In the genomic region with DNA sequence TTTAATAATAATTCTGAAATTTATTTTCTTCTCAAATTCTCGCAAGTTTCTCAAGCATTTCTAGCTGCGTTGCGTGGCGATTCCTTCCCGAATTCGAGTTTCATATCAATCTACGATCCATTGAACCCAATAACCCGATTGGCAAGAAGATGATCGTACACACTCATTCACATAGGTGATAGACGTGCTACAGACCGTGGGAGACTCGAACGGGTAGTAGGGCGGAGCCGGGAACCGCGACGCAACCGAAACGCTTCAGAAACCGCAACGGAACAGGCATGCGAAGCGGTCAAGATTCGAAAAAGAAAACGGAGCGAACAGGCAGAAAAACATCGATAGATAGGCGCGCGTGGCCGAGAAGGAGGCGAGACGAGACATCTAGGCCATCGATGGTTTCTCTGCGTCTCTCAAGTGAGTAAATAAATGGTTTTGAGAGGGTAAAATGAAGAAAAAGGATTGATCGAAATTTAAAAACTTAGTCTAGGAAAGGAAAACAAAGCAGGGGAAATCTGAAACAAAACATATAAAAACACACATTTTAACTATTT, we compare ENCODE assay signal across 3 worm cellular contexts.
TF ChIP-seq lines count a peak whose summit lies in the region.

madf-11 (minus strand) TSS at position 51 of the 548 bp plus-strand sequence.

TF ChIP-seq in whole organism, L1 larva, 84 proteins besides CTCF, POLR2A, EP300 and RAD21 (continued from another document and continues in another):
- TF ChIP-seq Y116A8C.19 (tag; optimal IDR thresholded peaks at IDR 0.05; lab: Kevin White, UChicago; ENCODE audit: borderline replicate concordance) (no peak), dpl-1 (GFP tag; optimal IDR thresholded peaks at IDR 0.05; lab: Kevin White, UChicago) (peak; percentile 48 to 76 (median 75)), sptf-1 (tag; optimal IDR thresholded peaks at IDR 0.05; lab: Kevin White, UChicago) (no peak), lir-3 (tag; optimal IDR thresholded peaks at IDR 0.05; lab: Kevin White, UChicago; ENCODE audit: poor library complexity) (peak; percentile 78), grh-1 (GFP tag; IDR thresholded peaks at IDR 0.05; lab: Robert Waterston, UW) (no peak), mdl-1 (tag; optimal IDR thresholded peaks at IDR 0.05; lab: Kevin White, UChicago) (peak in 1 of 2 experiments; percentile 70), xbp-1 (tag; optimal IDR thresholded peaks at IDR 0.05; lab: Kevin White, UChicago) (peak; percentile 58), egl-27 (tag; optimal IDR thresholded peaks at IDR 0.05; lab: Kevin White, UChicago) (no peak), unc-62 (GFP tag; optimal IDR thresholded peaks at IDR 0.05; lab: Kevin White, UChicago) (no peak), irx-1 (tag; optimal IDR thresholded peaks at IDR 0.05; lab: Kevin White, UChicago) (peak; percentile 10), nhr-71 (tag; optimal IDR thresholded peaks at IDR 0.05; lab: Kevin White, UChicago) (peak; percentile 76), pag-3 (tag; optimal IDR thresholded peaks at IDR 0.05; lab: Kevin White, UChicago; ENCODE audit: borderline replicate concordance, insufficient read depth) (no peak), nhr-84 (tag; optimal IDR thresholded peaks at IDR 0.05; lab: Kevin White, UChicago) (no peak), mep-1 (tag; optimal IDR thresholded peaks at IDR 0.05; lab: Kevin White, UChicago) (peak; percentile 76), lin-13 (GFP tag; optimal IDR thresholded peaks at IDR 0.05; lab: Kevin White, UChicago) (peak; percentile 62), unc-130 (tag; optimal IDR thresholded peaks at IDR 0.05; lab: Kevin White, UChicago) (peak; percentile 68), alr-1 (tag; optimal IDR thresholded peaks at IDR 0.05; lab: Kevin White, UChicago; ENCODE audit: borderline replicate concordance) (no peak), ceh-8 (GFP tag; optimal IDR thresholded peaks at IDR 0.05; lab: Kevin White, UChicago) (no peak), tbx-2 (tag; optimal IDR thresholded peaks at IDR 0.05; lab: Kevin White, UChicago) (peak; percentile 68), ceh-90 (tag; optimal IDR thresholded peaks at IDR 0.05; lab: Kevin White, UChicago) (peak; percentile 73), C34B4.2 (tag; optimal IDR thresholded peaks at IDR 0.05; lab: Kevin White, UChicago) (no peak), blmp-1 (tag; optimal IDR thresholded peaks at IDR 0.05; lab: Kevin White, UChicago) (peak; percentile 75), vab-15 (tag; optimal IDR thresholded peaks at IDR 0.05; lab: Kevin White, UChicago) (no peak), nhr-12 (tag; optimal IDR thresholded peaks at IDR 0.05; lab: Kevin White, UChicago) (no peak), ces-1 (GFP tag; optimal IDR thresholded peaks at IDR 0.05; lab: Kevin White, UChicago) (no peak), zag-1 (tag; optimal IDR thresholded peaks at IDR 0.05; lab: Kevin White, UChicago) (no peak), hlh-17 (GFP tag; optimal IDR thresholded peaks at IDR 0.05; lab: Kevin White, UChicago; ENCODE audit: borderline replicate concordance) (no peak), ceh-63 (GFP tag; optimal IDR thresholded peaks at IDR 0.05; lab: Kevin White, UChicago) (no peak), lin-14 (GFP tag; optimal IDR thresholded peaks at IDR 0.05; lab: Kevin White, UChicago) (peak; percentile 90), ama-1 (optimal IDR thresholded peaks at IDR 0.05; lab: Kevin White, UChicago) (no peak), sup-37 (GFP tag; optimal IDR thresholded peaks at IDR 0.05; lab: Kevin White, UChicago) (no peak), snpc-4 (tag; optimal IDR thresholded peaks at IDR 0.05; lab: Kevin White, UChicago) (peak; percentile 64), zip-4 (GFP tag; optimal IDR thresholded peaks at IDR 0.05; lab: Kevin White, UChicago) (no peak), ceh-88 (GFP tag; IDR thresholded peaks at IDR 0.05; lab: Robert Waterston, UW) (no peak), elt-2 (tag; optimal IDR thresholded peaks at IDR 0.05; lab: Kevin White, UChicago) (no peak), efl-1 (optimal IDR thresholded peaks at IDR 0.05; lab: Kevin White, UChicago) (peak; percentile 77 to 88), efl-1 (GFP tag; optimal IDR thresholded peaks at IDR 0.05 in 1 of 2; lab: Kevin White, UChicago) (peak; percentile 74 to 97), jun-1 (tag; optimal IDR thresholded peaks at IDR 0.05; lab: Kevin White, UChicago) (no peak), fos-1 (tag; optimal IDR thresholded peaks at IDR 0.05; lab: Kevin White, UChicago) (no peak), lin-15B (tag; optimal IDR thresholded peaks at IDR 0.05; lab: Kevin White, UChicago) (peak; percentile 79), unc-30 (tag; optimal IDR thresholded peaks at IDR 0.05; lab: Kevin White, UChicago) (no peak)

TF ChIP-seq in whole organism, L3 larva, 47 proteins besides CTCF, POLR2A, EP300 and RAD21 (continued from another document):
- TF ChIP-seq ceh-28 (tag; optimal IDR thresholded peaks at IDR 0.05; lab: Kevin White, UChicago) = peak; percentile 84
- no peak for TF ChIP-seq daf-12 (tag; optimal IDR thresholded peaks at IDR 0.05; lab: Kevin White, UChicago)
- TF ChIP-seq nhr-43 (tag; optimal IDR thresholded peaks at IDR 0.05; lab: Kevin White, UChicago; ENCODE audit: poor library complexity, severe bottlenecking) = peak; percentile 60
- no peak for TF ChIP-seq nhr-237 (tag; optimal IDR thresholded peaks at IDR 0.05; lab: Kevin White, UChicago)
- TF ChIP-seq egl-5 (tag; optimal IDR thresholded peaks at IDR 0.05; lab: Kevin White, UChicago) = peak; percentile 76
- no peak for TF ChIP-seq zag-1 (tag; optimal IDR thresholded peaks at IDR 0.05; lab: Kevin White, UChicago)
- peak; percentile 5 for TF ChIP-seq ceh-82 (tag; optimal IDR thresholded peaks at IDR 0.05; lab: Kevin White, UChicago)
- TF ChIP-seq tbx-2 (tag; optimal IDR thresholded peaks at IDR 0.05; lab: Kevin White, UChicago) = no peak
- peak; percentile 54 for TF ChIP-seq jun-1 (tag; optimal IDR thresholded peaks at IDR 0.05; lab: Kevin White, UChicago)
- no peak for TF ChIP-seq ama-1 (optimal IDR thresholded peaks at IDR 0.05; lab: Kevin White, UChicago)
- no peak for TF ChIP-seq nhr-28 (tag; optimal IDR thresholded peaks at IDR 0.05; lab: Kevin White, UChicago)
- TF ChIP-seq snpc-4 (tag; optimal IDR thresholded peaks at IDR 0.05; lab: Kevin White, UChicago) = peak; percentile 76
- TF ChIP-seq fkh-10 (GFP tag; optimal IDR thresholded peaks at IDR 0.05; lab: Kevin White, UChicago) = peak; percentile 38
- peak; percentile 75 for TF ChIP-seq nhr-23 (tag; optimal IDR thresholded peaks at IDR 0.05; lab: Kevin White, UChicago)
- no peak for TF ChIP-seq unc-39 (tag; optimal IDR thresholded peaks at IDR 0.05; lab: Kevin White, UChicago)
- no peak for TF ChIP-seq lsy-12 (tag; optimal IDR thresholded peaks at IDR 0.05; lab: Kevin White, UChicago)
- no peak for TF ChIP-seq fkh-2 (tag; optimal IDR thresholded peaks at IDR 0.05; lab: Kevin White, UChicago)
- TF ChIP-seq nhr-11 (tag; optimal IDR thresholded peaks at IDR 0.05; lab: Kevin White, UChicago) = no peak
- TF ChIP-seq pqm-1 (tag; optimal IDR thresholded peaks at IDR 0.05; lab: Kevin White, UChicago) = peak; percentile 39
- no peak for TF ChIP-seq egl-27 (tag; optimal IDR thresholded peaks at IDR 0.05; lab: Kevin White, UChicago)
- TF ChIP-seq nfya-1 (tag; optimal IDR thresholded peaks at IDR 0.05; lab: Kevin White, UChicago; ENCODE audit: insufficient read depth) = peak; percentile 80
- no peak for TF ChIP-seq ztf-11 (tag; optimal IDR thresholded peaks at IDR 0.05; lab: Kevin White, UChicago)
- TF ChIP-seq mdl-1 (tag; optimal IDR thresholded peaks at IDR 0.05; lab: Kevin White, UChicago) = no peak
- TF ChIP-seq elt-3 (tag; optimal IDR thresholded peaks at IDR 0.05; lab: Kevin White, UChicago) = peak in 1 of 3 experiments; percentile 25
- no peak for TF ChIP-seq unc-62 (GFP tag; optimal IDR thresholded peaks at IDR 0.05; lab: Kevin White, UChicago)
- no peak for TF ChIP-seq mml-1 (tag; optimal IDR thresholded peaks at IDR 0.05; lab: Kevin White, UChicago)
- TF ChIP-seq ceh-9 (tag; optimal IDR thresholded peaks at IDR 0.05; lab: Kevin White, UChicago) = no peak
- peak; percentile 94 for TF ChIP-seq lin-15B (tag; optimal IDR thresholded peaks at IDR 0.05; lab: Kevin White, UChicago)
TF ChIP-seq in whole organism, L3 larva: peak in this region for 18.

TF ChIP-seq in whole organism, young adult, 124 proteins besides CTCF, POLR2A, EP300 and RAD21 (continued from another document and continues in another):
- TF ChIP-seq hrde-1 (tag; optimal IDR thresholded peaks at IDR 0.05; lab: Kevin White, UChicago; ENCODE audit: borderline replicate concordance) = no peak
- TF ChIP-seq F52B5.7 (tag; optimal IDR thresholded peaks at IDR 0.05; lab: Kevin White, UChicago) = no peak
- TF ChIP-seq fkh-3 (tag; optimal IDR thresholded peaks at IDR 0.05; lab: Kevin White, UChicago) = no peak
- no peak for TF ChIP-seq zim-3 (tag; optimal IDR thresholded peaks at IDR 0.05; lab: Kevin White, UChicago)
- TF ChIP-seq lir-1 (GFP tag; conservative IDR thresholded peaks at IDR 0.05; lab: Robert Waterston, UW) = no peak
- no peak for TF ChIP-seq Y95B8A.8 (GFP tag; IDR thresholded peaks at IDR 0.05; lab: Robert Waterston, UW)
- TF ChIP-seq F10E7.11 (tag; optimal IDR thresholded peaks at IDR 0.05; lab: Kevin White, UChicago) = no peak
- TF ChIP-seq ztf-26 (tag; optimal IDR thresholded peaks at IDR 0.05; lab: Kevin White, UChicago) = no peak
- TF ChIP-seq aptf-3 (GFP tag; IDR thresholded peaks at IDR 0.05; lab: Robert Waterston, UW) = no peak
- peak; percentile 60 for TF ChIP-seq lin-54 (GFP tag; optimal IDR thresholded peaks at IDR 0.05; lab: Kevin White, UChicago)
- TF ChIP-seq madf-6 (GFP tag; IDR thresholded peaks at IDR 0.05; lab: Robert Waterston, UW) = no peak
- TF ChIP-seq F49E8.2 (tag; optimal IDR thresholded peaks at IDR 0.05; lab: Kevin White, UChicago; ENCODE audit: insufficient read depth) = no peak
- TF ChIP-seq rec-8 (tag; optimal IDR thresholded peaks at IDR 0.05; lab: Kevin White, UChicago) = no peak
- no peak for TF ChIP-seq ztf-3 (GFP tag; optimal IDR thresholded peaks at IDR 0.05; lab: Kevin White, UChicago)
- TF ChIP-seq rpc-1 (optimal IDR thresholded peaks at IDR 0.05; lab: Kevin White, UChicago) = no peak
- TF ChIP-seq rpc-1 (tag; optimal IDR thresholded peaks at IDR 0.05; lab: Kevin White, UChicago) = no peak
- TF ChIP-seq egl-44 (GFP tag; IDR thresholded peaks at IDR 0.05; lab: Robert Waterston, UW) = no peak
- TF ChIP-seq dpl-1 (GFP tag; optimal IDR thresholded peaks at IDR 0.05; lab: Kevin White, UChicago) = no peak
- TF ChIP-seq ceh-40 (GFP tag; IDR thresholded peaks at IDR 0.05; lab: Robert Waterston, UW) = no peak
- TF ChIP-seq ztf-18 (tag; optimal IDR thresholded peaks at IDR 0.05; lab: Kevin White, UChicago) = peak; percentile 9
- peak; percentile 90 for TF ChIP-seq zfh-2 (GFP tag; conservative IDR thresholded peaks at IDR 0.05; lab: Robert Waterston, UW)
- TF ChIP-seq T07F8.4 (tag; optimal IDR thresholded peaks at IDR 0.05; lab: Kevin White, UChicago) = no peak
- TF ChIP-seq ztf-6 (GFP tag; IDR thresholded peaks at IDR 0.05; lab: Robert Waterston, UW) = no peak
- peak; percentile 10; the same call in 1 of the 2 replicates for TF ChIP-seq ekl-4 (GFP tag; IDR thresholded peaks at IDR 0.05; lab: Robert Waterston, UW)
- no peak for TF ChIP-seq mel-28 (tag; optimal IDR thresholded peaks at IDR 0.05; lab: Kevin White, UChicago; ENCODE audit: borderline replicate concordance)
- no peak; the same call in 1 of the 2 replicates for TF ChIP-seq ztf-25 (GFP tag; IDR thresholded peaks at IDR 0.05; lab: Robert Waterston, UW)
- TF ChIP-seq nfya-1 (tag; optimal IDR thresholded peaks at IDR 0.05; lab: Kevin White, UChicago; ENCODE audit: borderline replicate concordance, insufficient read depth) = no peak
- no peak for TF ChIP-seq ceh-58 (GFP tag; IDR thresholded peaks at IDR 0.05; lab: Robert Waterston, UW)
- no peak for TF ChIP-seq F57C9.4 (tag; optimal IDR thresholded peaks at IDR 0.05; lab: Kevin White, UChicago)
- TF ChIP-seq F39B2.1 (GFP tag; IDR thresholded peaks at IDR 0.05; lab: Robert Waterston, UW) = no peak
- TF ChIP-seq madf-3 (GFP tag; IDR thresholded peaks at IDR 0.05; lab: Robert Waterston, UW) = 0 out of 2 replicates have a peak, but pooled peaks have one; percentile 51
- no peak for TF ChIP-seq attf-6 (GFP tag; IDR thresholded peaks at IDR 0.05; lab: Robert Waterston, UW)
- TF ChIP-seq attf-5 (GFP tag; optimal IDR thresholded peaks at IDR 0.05; lab: Kevin White, UChicago) = peak; percentile 88
- TF ChIP-seq mes-4 (tag; optimal IDR thresholded peaks at IDR 0.05; lab: Kevin White, UChicago) = no peak
- TF ChIP-seq T26A5.8 (tag; optimal IDR thresholded peaks at IDR 0.05; lab: Kevin White, UChicago) = no peak
- no peak for TF ChIP-seq lsy-27 (tag; optimal IDR thresholded peaks at IDR 0.05; lab: Kevin White, UChicago; ENCODE audit: borderline replicate concordance, insufficient read depth)
- no peak for TF ChIP-seq C17E4.6 (GFP tag; IDR thresholded peaks at IDR 0.05; lab: Robert Waterston, UW)
- TF ChIP-seq sea-2 (GFP tag; IDR thresholded peaks at IDR 0.05; lab: Robert Waterston, UW) = no peak
- TF ChIP-seq ama-1 (optimal IDR thresholded peaks at IDR 0.05; lab: Kevin White, UChicago) = no peak
- TF ChIP-seq ama-1 (GFP tag; optimal IDR thresholded peaks at IDR 0.05; lab: Kevin White, UChicago) = no peak
- no peak for TF ChIP-seq lsl-1 (GFP tag; optimal IDR thresholded peaks at IDR 0.05; lab: Kevin White, UChicago)
- no peak for TF ChIP-seq lag-1 (GFP tag; IDR thresholded peaks at IDR 0.05; lab: Robert Waterston, UW)
- no peak for TF ChIP-seq akir-1 (GFP tag; optimal IDR thresholded peaks at IDR 0.05; lab: Kevin White, UChicago)
- no peak for TF ChIP-seq Y56A3A.18 (GFP tag; IDR thresholded peaks at IDR 0.05; lab: Robert Waterston, UW)
- TF ChIP-seq him-1 (tag; optimal IDR thresholded peaks at IDR 0.05; lab: Kevin White, UChicago) = no peak
- no peak for TF ChIP-seq dpff-1 (tag; optimal IDR thresholded peaks at IDR 0.05; lab: Kevin White, UChicago)
- TF ChIP-seq dox-1 (GFP tag; IDR thresholded peaks at IDR 0.05; lab: Robert Waterston, UW) = peak; percentile 33; the same call in 1 of the 2 replicates
- no peak for TF ChIP-seq B0261.1 (tag; optimal IDR thresholded peaks at IDR 0.05; lab: Kevin White, UChicago)
- no peak for TF ChIP-seq nhr-179 (tag; optimal IDR thresholded peaks at IDR 0.05; lab: Kevin White, UChicago)
- no peak for TF ChIP-seq let-607 (tag; optimal IDR thresholded peaks at IDR 0.05; lab: Kevin White, UChicago)
- TF ChIP-seq cebp-2 (GFP tag; IDR thresholded peaks at IDR 0.05; lab: Robert Waterston, UW) = no peak
- TF ChIP-seq nfyb-1 (GFP tag; IDR thresholded peaks at IDR 0.05; lab: Robert Waterston, UW) = 0 out of 2 replicates have a peak, but pooled peaks have one; percentile 35
- peak; percentile 31 for TF ChIP-seq tbp1 (GFP tag; optimal IDR thresholded peaks at IDR 0.05; lab: Kevin White, UChicago)
- TF ChIP-seq hlh-12 (tag; optimal IDR thresholded peaks at IDR 0.05; lab: Kevin White, UChicago) = no peak
- no peak for TF ChIP-seq C06A6.2 (GFP tag; conservative IDR thresholded peaks at IDR 0.05; lab: Robert Waterston, UW)
- no peak for TF ChIP-seq repo-1 (tag; optimal IDR thresholded peaks at IDR 0.05; lab: Kevin White, UChicago)
- TF ChIP-seq lin-35 (GFP tag; optimal IDR thresholded peaks at IDR 0.05; lab: Kevin White, UChicago) = peak in 1 of 3 experiments; percentile 67
- peak; percentile 34; the same call in 1 of the 2 replicates for TF ChIP-seq rcor-1 (GFP tag; IDR thresholded peaks at IDR 0.05; lab: Robert Waterston, UW)
- TF ChIP-seq snpc-1.1 (tag; optimal IDR thresholded peaks at IDR 0.05; lab: Kevin White, UChicago; ENCODE audit: insufficient read depth) = no peak
- peak; percentile 39 for TF ChIP-seq lin-40 (tag; optimal IDR thresholded peaks at IDR 0.05; lab: Kevin White, UChicago)
- no peak for TF ChIP-seq nhr-120 (GFP tag; IDR thresholded peaks at IDR 0.05; lab: Robert Waterston, UW)
- TF ChIP-seq D2030.7 (GFP tag; IDR thresholded peaks at IDR 0.05; lab: Robert Waterston, UW) = no peak
- peak; percentile 62 for TF ChIP-seq K12H6.12 (tag; optimal IDR thresholded peaks at IDR 0.05; lab: Kevin White, UChicago)
- no peak for TF ChIP-seq sptf-2 (GFP tag; optimal IDR thresholded peaks at IDR 0.05; lab: Kevin White, UChicago)
- TF ChIP-seq chd-7 (tag; optimal IDR thresholded peaks at IDR 0.05; lab: Kevin White, UChicago) = no peak
- TF ChIP-seq Y53F4B.3 (GFP tag; IDR thresholded peaks at IDR 0.05; lab: Robert Waterston, UW) = no peak
